Fruit fly (Drosophila melanogaster): ENCODE results near the gene msd5.

msd5 gene

dm6 chr3L:1319097-1319725, 13.7 kb downstream of the msd5 start (continued):
- TF ChIP-seq bbx (GFP tag; IDR thresholded peaks at IDR 0.05; ENCODE audit: partially characterized antibody) (no peak), so (GFP tag; IDR thresholded peaks at IDR 0.05) (peak; percentile 87), CG7271 (tag; optimal IDR thresholded peaks at IDR 0.05) (no peak), CG12071 (GFP tag; optimal IDR thresholded peaks at IDR 0.05) (peak; percentile 82), klu (GFP tag; IDR thresholded peaks at IDR 0.05) (no peak), CG18764 (GFP tag; optimal IDR thresholded peaks at IDR 0.05) (peak; percentile 64), Scr (GFP tag; IDR thresholded peaks at IDR 0.05; ENCODE audit: partially characterized antibody) (no peak), disco-r (GFP tag; optimal IDR thresholded peaks at IDR 0.05) (no peak), CG5180 (GFP tag; optimal IDR thresholded peaks at IDR 0.05) (peak; percentile 73), Xrp1 (GFP tag; IDR thresholded peaks at IDR 0.05) (peak; percentile 89), HLH54F (GFP tag; optimal IDR thresholded peaks at IDR 0.05) (peak; percentile 62), org-1 (GFP tag; optimal IDR thresholded peaks at IDR 0.05) (peak; percentile 56), da (GFP tag; optimal IDR thresholded peaks at IDR 0.05) (peak; percentile 20), CG18599 (GFP tag; optimal IDR thresholded peaks at IDR 0.05) (peak; percentile 69), HHEX (GFP tag; optimal IDR thresholded peaks at IDR 0.05) (peak; percentile 70), chm (GFP tag; IDR thresholded peaks at IDR 0.05) (peak; percentile 73), unpg (GFP tag; optimal IDR thresholded peaks at IDR 0.05) (peak; percentile 81), CG6272 (GFP tag; IDR thresholded peaks at IDR 0.05) (peak; percentile 66), CG10565 (GFP tag; optimal IDR thresholded peaks at IDR 0.05) (peak; percentile 39), Hmr (GFP tag; optimal IDR thresholded peaks at IDR 0.05) (no peak), emc (GFP tag; optimal IDR thresholded peaks at IDR 0.05) (no peak), CG11093 (GFP tag; IDR thresholded peaks at IDR 0.05) (peak; percentile 66; the same call in 2 of the 3 replicates), gcm (GFP tag; optimal IDR thresholded peaks at IDR 0.05) (peak; percentile 68), CG13624 (GFP tag; optimal IDR thresholded peaks at IDR 0.05) (no peak), CG9437 (GFP tag; optimal IDR thresholded peaks at IDR 0.05) (peak; percentile 38), dpn (GFP tag; optimal IDR thresholded peaks at IDR 0.05) (peak; percentile 74 to 79), nerfin-2 (GFP tag; IDR thresholded peaks at IDR 0.05; ENCODE audit: partially characterized antibody) (no peak), CG1024 (GFP tag; IDR thresholded peaks at IDR 0.05) (peak; percentile 78), GATAe (GFP tag; conservative IDR thresholded peaks at IDR 0.05) (no peak), br (optimal IDR thresholded peaks at IDR 0.05) (no peak), Nf-YA (GFP tag; IDR thresholded peaks at IDR 0.05) (peak; percentile 80), sisA (GFP tag; IDR thresholded peaks at IDR 0.05) (peak; percentile 92), z (GFP tag; IDR thresholded peaks at IDR 0.05) (0 out of 3 replicates have a peak, but pooled peaks have one; percentile 17), Dp (GFP tag; optimal IDR thresholded peaks at IDR 0.05) (no peak), p53 (GFP tag; optimal IDR thresholded peaks at IDR 0.05) (peak; percentile 13), dmrt11E (tag; optimal IDR thresholded peaks at IDR 0.05) (peak; percentile 68), Mad (GFP tag; optimal IDR thresholded peaks at IDR 0.05) (peak; percentile 63), CG3407 (GFP tag; optimal IDR thresholded peaks at IDR 0.05) (peak; percentile 75), HmgZ (tag; optimal IDR thresholded peaks at IDR 0.05) (peak; percentile 40), Myb (GFP tag; optimal IDR thresholded peaks at IDR 0.05) (peak; percentile 22), CG11504 (tag; optimal IDR thresholded peaks at IDR 0.05) (peak; percentile 89), CG31388 (GFP tag; optimal IDR thresholded peaks at IDR 0.05) (peak; percentile 62), dan (GFP tag; IDR thresholded peaks at IDR 0.05) (no peak; the same call in 1 of the 2 replicates), nerfin-1 (tag; optimal IDR thresholded peaks at IDR 0.05) (peak; percentile 72), CG17359 (tag; optimal IDR thresholded peaks at IDR 0.05) (peak; percentile 92), CG17829 (tag; optimal IDR thresholded peaks at IDR 0.05) (peak; percentile 84), Doc3 (GFP tag; IDR thresholded peaks at IDR 0.05; ENCODE audit: partially characterized antibody) (no peak), CG32772 (GFP tag; IDR thresholded peaks at IDR 0.05) (peak; percentile 86), CG2875 (GFP tag; optimal IDR thresholded peaks at IDR 0.05) (peak; percentile 82), Side (GFP tag; optimal IDR thresholded peaks at IDR 0.05) (peak; percentile 68)

All from whole organism, embryonic.